Worm (Caenorhabditis elegans): Measurements from ENCODE around the gene srv-4.

srv-4 gene

ce11 chrIV:4299994-4300393 is 11.8 kb upstream of the srv-4 start:
- TF ChIP-seq dve-1 (tag; optimal IDR thresholded peaks at IDR 0.05; ENCODE audit: insufficient read depth) (no peak), nhr-48 (tag; optimal IDR thresholded peaks at IDR 0.05) (peak; percentile 51), mdt-29 (GFP tag; IDR thresholded peaks at IDR 0.05) (no peak), F44E2.7 (GFP tag; IDR thresholded peaks at IDR 0.05) (no peak), aha-1 (tag) (peak; percentile 79), T26A8.4 (GFP tag; IDR thresholded peaks at IDR 0.05) (peak; percentile 64), set-16 (GFP tag; IDR thresholded peaks at IDR 0.05) (peak; percentile 34; the same call in 1 of the 2 replicates), madf-5 (GFP tag; IDR thresholded peaks at IDR 0.05) (no peak), nhr-42 (GFP tag; IDR thresholded peaks at IDR 0.05) (no peak), F49E8.2 (tag; optimal IDR thresholded peaks at IDR 0.05; ENCODE audit: borderline replicate concordance) (no peak), mxl-3 (GFP tag; optimal IDR thresholded peaks at IDR 0.05) (peak; percentile 30), zfp-3 (GFP tag; conservative IDR thresholded peaks at IDR 0.05) (no peak), aly-2 (tag; optimal IDR thresholded peaks at IDR 0.05) (no peak), hlh-11 (tag; optimal IDR thresholded peaks at IDR 0.05) (peak; percentile 67)

- TF ChIP-seq Y48G9A.11 (GFP tag; IDR thresholded peaks at IDR 0.05), result no peak
- no peak for TF ChIP-seq lsy-2 (tag; optimal IDR thresholded peaks at IDR 0.05)
- TF ChIP-seq lin-38 (GFP tag; IDR thresholded peaks at IDR 0.05), result no peak
- no peak for TF ChIP-seq lin-1 (GFP tag; IDR thresholded peaks at IDR 0.05)
- no peak for TF ChIP-seq egl-27 (tag; optimal IDR thresholded peaks at IDR 0.05)
- TF ChIP-seq ctbp-1 (GFP tag; IDR thresholded peaks at IDR 0.05), result no peak
- TF ChIP-seq php-3 (GFP tag; IDR thresholded peaks at IDR 0.05), result no peak
- no peak for TF ChIP-seq unc-130 (GFP tag; optimal IDR thresholded peaks at IDR 0.05)
- TF ChIP-seq egl-43 (GFP tag; IDR thresholded peaks at IDR 0.05), result no peak
- TF ChIP-seq ceh-82 (tag; optimal IDR thresholded peaks at IDR 0.05), result no peak
These were observed 10.8 kb upstream of the srv-4 start, which contains the start of gene F15E6.9 for ce11 chrIV:4298983-4299382. F15E6.9 (minus strand) TSS chrIV:4299083.

ce11 chrIV:4294552-4294951 is 6.3 kb upstream of the srv-4 start, which contains the start of gene F15E6.3:
F15E6.3 (plus strand) TSS chrIV:4294895.
- TF ChIP-seq unc-39 (tag; optimal IDR thresholded peaks at IDR 0.05) (no peak), nhr-102 (tag; optimal IDR thresholded peaks at IDR 0.05) (peak; percentile 65), ZK337.2 (GFP tag; IDR thresholded peaks at IDR 0.05) (no peak), duxl-1 (tag; optimal IDR thresholded peaks at IDR 0.05; ENCODE audit: poor library complexity) (peak; percentile 26), nhr-25 (tag; optimal IDR thresholded peaks at IDR 0.05; ENCODE audit: borderline replicate concordance, insufficient read depth) (no peak), aha-1 (tag) (peak; percentile 24), R02D3.7 (tag; optimal IDR thresholded peaks at IDR 0.05) (no peak), ctbp-1 (GFP tag; IDR thresholded peaks at IDR 0.05) (no peak), lin-39 (tag; optimal IDR thresholded peaks at IDR 0.05) (no peak), mdl-1 (tag; optimal IDR thresholded peaks at IDR 0.05) (peak; percentile 32 to 62), madf-5 (GFP tag; IDR thresholded peaks at IDR 0.05) (no peak), zag-1 (tag; optimal IDR thresholded peaks at IDR 0.05) (no peak), snpc-1.2 (GFP tag; IDR thresholded peaks at IDR 0.05) (no peak), unc-62 (GFP tag; optimal IDR thresholded peaks at IDR 0.05 in 1 of 2) (peak in 1 of 2 experiments; percentile 99), unc-62 (tag; optimal IDR thresholded peaks at IDR 0.05) (no peak), php-3 (GFP tag; IDR thresholded peaks at IDR 0.05) (no peak), D1046.2 (GFP tag; IDR thresholded peaks at IDR 0.05) (no peak), skn-1 (tag; optimal IDR thresholded peaks at IDR 0.05) (no peak), mxl-3 (GFP tag; optimal IDR thresholded peaks at IDR 0.05) (peak; percentile 29), dmd-8 (GFP tag; IDR thresholded peaks at IDR 0.05) (no peak), dmd-6 (GFP tag; IDR thresholded peaks at IDR 0.05) (peak; percentile 74), nhr-11 (tag; optimal IDR thresholded peaks at IDR 0.05) (peak; percentile 34), daf-16 (GFP tag; optimal IDR thresholded peaks at IDR 0.05) (no peak), daf-16 (tag; optimal IDR thresholded peaks at IDR 0.05) (no peak), dve-1 (tag; optimal IDR thresholded peaks at IDR 0.05; ENCODE audit: insufficient read depth) (peak; percentile 52), fos-1 (tag; optimal IDR thresholded peaks at IDR 0.05) (no peak), zip-11 (GFP tag; IDR thresholded peaks at IDR 0.05) (no peak), lsy-2 (tag; optimal IDR thresholded peaks at IDR 0.05) (peak in 1 of 2 experiments; percentile 22), zfp-3 (GFP tag; conservative IDR thresholded peaks at IDR 0.05) (no peak), aly-2 (tag; optimal IDR thresholded peaks at IDR 0.05) (no peak), hlh-30 (tag; optimal IDR thresholded peaks at IDR 0.05; ENCODE audit: insufficient read depth) (peak; percentile 78), nhr-48 (tag; optimal IDR thresholded peaks at IDR 0.05) (peak; percentile 79), lin-38 (GFP tag; IDR thresholded peaks at IDR 0.05) (no peak), ceh-62 (tag; optimal IDR thresholded peaks at IDR 0.05) (no peak), hlh-11 (tag; optimal IDR thresholded peaks at IDR 0.05) (peak; percentile 76)
